Worm (Caenorhabditis elegans) whole organism, L1 larva: ENCODE data around the gene hcp-2.

Source experiments
- elt-3 ChIP-seq, 6 experiments: fragments of 150-350 bp in 1 of 6; sonication (generic microtip); optimal IDR thresholded peaks; 2 replicates each; lab custom pipeline; 2017 to 2018; ENCODE audit warnings: missing biosample characterization in 6 of 6, missing genetic modification characterization in 6 of 6, inconsistent platforms in 1 of 6
- jun-1 ChIP-seq: fragments of 150-350 bp; optimal IDR thresholded peaks from 2 replicates; lab custom pipeline; 2014; ENCODE audit warnings: missing biosample characterization, missing genetic modification reagents, missing genetic modification characterization
- lin-13 ChIP-seq: fragments of 150-350 bp; optimal IDR thresholded peaks from 2 replicates; lab custom pipeline; 2014; ENCODE audit warnings: missing biosample characterization, missing genetic modification reagents, missing genetic modification characterization
- nhr-28 ChIP-seq: fragments of 150-350 bp; optimal IDR thresholded peaks from 2 replicates; lab custom pipeline; 2014; ENCODE audit warnings: missing biosample characterization, missing genetic modification characterization
- nhr-77 ChIP-seq: fragments of 150-350 bp; optimal IDR thresholded peaks from 2 replicates; lab custom pipeline; 2014; ENCODE audit warnings: missing biosample characterization, missing genetic modification characterization
- nhr-90 ChIP-seq: sonication (generic microtip); optimal IDR thresholded peaks from 2 replicates; lab custom pipeline; 2016; ENCODE audit warnings: mild to moderate bottlenecking, missing genetic modification characterization, missing compliant biosample characterization; ENCODE audit not compliant: poor library complexity
- tbx-2 ChIP-seq: sonication (generic microtip); optimal IDR thresholded peaks from 2 replicates; lab custom pipeline; 2016; ENCODE audit warnings: missing genetic modification characterization, missing compliant biosample characterization
- unc-62 ChIP-seq: fragments of 150-350 bp; optimal IDR thresholded peaks from 2 replicates; lab custom pipeline; 2014; ENCODE audit warnings: missing biosample characterization, missing genetic modification reagents, missing genetic modification characterization
- ztf-11 ChIP-seq, 2 experiments: sonication (generic microtip); optimal IDR thresholded peaks; 2 replicates each; lab custom pipeline; 2016 to 2017; ENCODE audit warnings: missing genetic modification characterization in 2 of 2, missing biosample characterization in 1 of 2, missing compliant biosample characterization in 1 of 2

- TF ChIP-seq lin-13 (no peak), nhr-90 (tag; lab: Kevin White, UChicago) (no peak), elt-3 (tag; optimal IDR thresholded peaks at IDR 0.05; lab: Kevin White, UChicago) (no peak), tbx-2 (tag; lab: Kevin White, UChicago) (no peak), jun-1 (tag; lab: Kevin White, UChicago) (no peak), ztf-11 (tag; optimal IDR thresholded peaks at IDR 0.05; lab: Kevin White, UChicago) (no peak), unc-62 (GFP tag; lab: Kevin White, UChicago) (no peak), nhr-77 (no peak), nhr-28 (no peak)
Measured at ce11 chrV:9629114-9629513, 16.5 kb upstream of the hcp-2 start, which contains the start of gene idpc-3.
